Fruit fly (Drosophila melanogaster) whole organism, prepupa: Measurements from ENCODE around the gene plh.

Source experiments
- Blimp-1 ChIP-seq: fragments of 200-800 bp; sonication (Bioruptor generic); optimal IDR thresholded peaks from 3 replicates; lab custom pipeline; 2017; ENCODE audit warnings: missing biosample characterization, missing genetic modification characterization, mild to moderate bottlenecking, moderate library complexity, missing genetic modification reagents
- CG11294 ChIP-seq: fragments of 200-800 bp; sonication (Bioruptor generic); IDR thresholded peaks from 2 replicates; pipeline ENCODE4 v1.3.6; 2022; ENCODE audit warnings: missing biosample characterization, missing genetic modification characterization
- CG11762 ChIP-seq: fragments of 200-800 bp; sonication (Bioruptor generic); optimal IDR thresholded peaks from 3 replicates; lab custom pipeline; 2016; ENCODE audit warnings: missing biosample characterization, missing genetic modification characterization; ENCODE audit not compliant: insufficient read depth
- CG11902 ChIP-seq: fragments of 200-800 bp; sonication (Bioruptor generic); optimal IDR thresholded peaks from 3 replicates; lab custom pipeline; 2016; ENCODE audit warnings: missing biosample characterization, missing genetic modification characterization
- CG15336 ChIP-seq: fragments of 200-800 bp; sonication (Bioruptor generic); IDR thresholded peaks from 2 replicates; pipeline ENCODE4 v1.3.6; 2022; ENCODE audit warnings: missing biosample characterization, missing genetic modification characterization
- CG1621 ChIP-seq: fragments of 200-800 bp; sonication (Bioruptor generic); optimal IDR thresholded peaks from 3 replicates; lab custom pipeline; 2018; ENCODE audit warnings: missing biosample characterization, mild to moderate bottlenecking, missing genetic modification characterization
- CG16779 ChIP-seq: fragments of 200-800 bp; sonication (Bioruptor generic); optimal IDR thresholded peaks from 3 replicates; lab custom pipeline; 2017; ENCODE audit warnings: missing biosample characterization, mild to moderate bottlenecking, missing genetic modification characterization
- CG3032 ChIP-seq: fragments of 200-800 bp; optimal IDR thresholded peaks from 2 replicates; lab custom pipeline; 2019; ENCODE audit warnings: missing biosample characterization, mild to moderate bottlenecking, missing genetic modification characterization, moderate library complexity
- CG31627 ChIP-seq: fragments of 200-800 bp; sonication (Bioruptor generic); optimal IDR thresholded peaks from 3 replicates; lab custom pipeline; 2016; ENCODE audit warnings: missing biosample characterization, missing genetic modification characterization
- CG32006 ChIP-seq: fragments of 200-800 bp; sonication (Bioruptor generic); optimal IDR thresholded peaks from 3 replicates; lab custom pipeline; 2017; ENCODE audit warnings: missing biosample characterization, mild to moderate bottlenecking, missing genetic modification characterization
- CG4318 ChIP-seq: fragments of 200-800 bp; sonication (Bioruptor generic); optimal IDR thresholded peaks from 3 replicates; lab custom pipeline; 2017; ENCODE audit warnings: missing biosample characterization, mild to moderate bottlenecking, missing genetic modification characterization
- CG6163 ChIP-seq: fragments of 200-800 bp; sonication (Bioruptor generic); IDR thresholded peaks from 3 replicates; pipeline ENCODE4 v1.3.6; 2022; ENCODE audit warnings: missing biosample characterization, missing genetic modification characterization
- CG6276 ChIP-seq: fragments of 200-800 bp; sonication (Bioruptor generic); optimal IDR thresholded peaks from 2 replicates; lab custom pipeline; 2017; ENCODE audit warnings: missing biosample characterization, mild to moderate bottlenecking, missing genetic modification characterization
- CG6792 ChIP-seq: fragments of 200-800 bp; sonication (Bioruptor generic); optimal IDR thresholded peaks from 3 replicates; lab custom pipeline; 2016; ENCODE audit warnings: missing biosample characterization, missing genetic modification characterization
- CG6808 ChIP-seq: fragments of 200-800 bp; sonication (Bioruptor generic); optimal IDR thresholded peaks from 3 replicates; lab custom pipeline; 2017; ENCODE audit warnings: missing biosample characterization, missing genetic modification characterization, mild to moderate bottlenecking, moderate library complexity, missing genetic modification reagents
- CG6854 ChIP-seq: fragments of 200-800 bp; sonication (Bioruptor generic); optimal IDR thresholded peaks from 2 replicates; lab custom pipeline; 2017; ENCODE audit warnings: missing biosample characterization, mild to moderate bottlenecking, missing genetic modification characterization
- CG8119 ChIP-seq: fragments of 200-800 bp; sonication (Bioruptor generic); IDR thresholded peaks from 3 replicates; pipeline ENCODE4 v1.3.6; 2022; ENCODE audit warnings: missing biosample characterization, missing genetic modification characterization
- CG8319 ChIP-seq: fragments of 200-800 bp; sonication (Bioruptor generic); optimal IDR thresholded peaks from 3 replicates; lab custom pipeline; 2016; ENCODE audit warnings: missing biosample characterization, missing genetic modification characterization
- CG8632 ChIP-seq: fragments of 200-800 bp; sonication (Bioruptor generic); optimal IDR thresholded peaks from 3 replicates; lab custom pipeline; 2016; ENCODE audit warnings: missing biosample characterization, missing genetic modification characterization
- CG9139 ChIP-seq: fragments of 200-800 bp; sonication (Bioruptor generic); optimal IDR thresholded peaks from 3 replicates; lab custom pipeline; 2017; ENCODE audit warnings: missing biosample characterization, mild to moderate bottlenecking, missing genetic modification characterization
- Eip75B ChIP-seq: fragments of 200-800 bp; sonication (Bioruptor generic); optimal IDR thresholded peaks from 3 replicates; lab custom pipeline; 2016; ENCODE audit warnings: missing biosample characterization, missing genetic modification characterization
- Eip93F ChIP-seq: fragments of 200-800 bp; sonication (Bioruptor generic); optimal IDR thresholded peaks from 2 replicates; lab custom pipeline; 2016; ENCODE audit warnings: missing biosample characterization, mild to moderate bottlenecking, missing genetic modification characterization
- Ets21C ChIP-seq: fragments of 200-800 bp; sonication (Bioruptor generic); optimal IDR thresholded peaks from 3 replicates; lab custom pipeline; 2016; ENCODE audit warnings: missing biosample characterization, missing genetic modification characterization
- Ets96B ChIP-seq: fragments of 200-800 bp; optimal IDR thresholded peaks from 2 replicates; lab custom pipeline; 2019; ENCODE audit warnings: missing biosample characterization, mild to moderate bottlenecking, missing genetic modification characterization, moderate library complexity
- Gug ChIP-seq: fragments of 200-800 bp; sonication (Bioruptor generic); IDR thresholded peaks from 2 replicates; pipeline ENCODE4 v1.3.6; 2022; ENCODE audit warnings: missing biosample characterization, missing genetic modification characterization
- Hr39 ChIP-seq: fragments of 200-800 bp; sonication (Bioruptor generic); optimal IDR thresholded peaks from 2 replicates; lab custom pipeline; 2016; ENCODE audit warnings: missing biosample characterization, missing genetic modification characterization
- Hr4 ChIP-seq: fragments of 200-800 bp; sonication (Bioruptor generic); optimal IDR thresholded peaks from 3 replicates; lab custom pipeline; 2016; ENCODE audit warnings: missing biosample characterization, missing genetic modification characterization
- Lpt ChIP-seq: fragments of 200-800 bp; sonication (Bioruptor generic); optimal IDR thresholded peaks from 3 replicates; lab custom pipeline; 2016; ENCODE audit warnings: missing biosample characterization, missing genetic modification characterization
- OdsH ChIP-seq: fragments of 200-800 bp; sonication (Bioruptor generic); optimal IDR thresholded peaks from 3 replicates; lab custom pipeline; 2016; ENCODE audit warnings: missing biosample characterization, missing genetic modification characterization
- Smox ChIP-seq: fragments of 200-800 bp; sonication (Bioruptor generic); optimal IDR thresholded peaks from 3 replicates; lab custom pipeline; 2016; ENCODE audit warnings: missing biosample characterization, missing genetic modification characterization
- Sox102F ChIP-seq: fragments of 200-800 bp; sonication (Bioruptor generic); optimal IDR thresholded peaks from 2 replicates; lab custom pipeline; 2016; ENCODE audit warnings: missing biosample characterization, mild to moderate bottlenecking, missing genetic modification characterization
- Sox15 ChIP-seq: fragments of 200-800 bp; sonication (Bioruptor generic); optimal IDR thresholded peaks from 3 replicates; lab custom pipeline; 2016; ENCODE audit warnings: missing biosample characterization, missing genetic modification characterization
- achi ChIP-seq: fragments of 200-800 bp; sonication (Bioruptor generic); optimal IDR thresholded peaks from 3 replicates; lab custom pipeline; 2016; ENCODE audit warnings: missing biosample characterization, missing genetic modification characterization
- acj6 ChIP-seq: fragments of 200-800 bp; sonication (Bioruptor generic); optimal IDR thresholded peaks from 3 replicates; lab custom pipeline; 2016; ENCODE audit warnings: missing biosample characterization, missing genetic modification characterization
- cyc ChIP-seq: fragments of 200-800 bp; sonication (Bioruptor generic); optimal IDR thresholded peaks from 3 replicates; lab custom pipeline; 2016; ENCODE audit warnings: missing biosample characterization, missing genetic modification characterization
- dsx ChIP-seq: fragments of 200-800 bp; optimal IDR thresholded peaks from 3 replicates; lab custom pipeline; 2019; ENCODE audit warnings: missing biosample characterization, mild to moderate bottlenecking, missing genetic modification characterization, moderate library complexity; ENCODE audit not compliant: poor library complexity, severe bottlenecking
- eg ChIP-seq: fragments of 200-800 bp; sonication (Bioruptor generic); IDR thresholded peaks from 3 replicates; pipeline ENCODE4 v1.3.6; 2022; ENCODE audit warnings: missing biosample characterization, missing genetic modification characterization
- esn ChIP-seq: fragments of 200-800 bp; sonication (Bioruptor generic); optimal IDR thresholded peaks from 2 replicates; lab custom pipeline; 2016; ENCODE audit warnings: missing biosample characterization, mild to moderate bottlenecking, missing genetic modification characterization, moderate library complexity
- fd59A ChIP-seq: fragments of 200-800 bp; sonication (Bioruptor generic); optimal IDR thresholded peaks from 2 replicates; lab custom pipeline; 2017; ENCODE audit warnings: missing biosample characterization, mild to moderate bottlenecking, missing genetic modification characterization, missing genetic modification reagents
- fd85E ChIP-seq: fragments of 200-800 bp; sonication (Bioruptor generic); optimal IDR thresholded peaks from 3 replicates; lab custom pipeline; 2016; ENCODE audit warnings: missing biosample characterization, missing genetic modification characterization
- fkh ChIP-seq: fragments of 200-800 bp; sonication (Bioruptor generic); optimal IDR thresholded peaks from 3 replicates; lab custom pipeline; 2017; ENCODE audit warnings: missing biosample characterization, mild to moderate bottlenecking, missing genetic modification characterization, moderate library complexity
- lz ChIP-seq: fragments of 200-800 bp; sonication (Bioruptor generic); optimal IDR thresholded peaks from 3 replicates; lab custom pipeline; 2016; ENCODE audit warnings: missing biosample characterization, missing genetic modification characterization
- net ChIP-seq: fragments of 200-800 bp; sonication (Bioruptor generic); optimal IDR thresholded peaks from 3 replicates; lab custom pipeline; 2016; ENCODE audit warnings: missing biosample characterization, missing genetic modification characterization
- pdm3 ChIP-seq: fragments of 200-800 bp; sonication (Bioruptor generic); optimal IDR thresholded peaks from 3 replicates; lab custom pipeline; 2016; ENCODE audit warnings: missing biosample characterization, missing genetic modification characterization
- salr ChIP-seq, 2 experiments: fragments of 200-800 bp; sonication (Bioruptor generic); optimal IDR thresholded peaks; 3 replicates each; lab custom pipeline; 2016 to 2018; ENCODE audit warnings: missing biosample characterization in 2 of 2, missing genetic modification characterization in 2 of 2, mild to moderate bottlenecking in 1 of 2
- spab ChIP-seq: fragments of 200-800 bp; sonication (Bioruptor generic); optimal IDR thresholded peaks from 2 replicates; lab custom pipeline; 2017; ENCODE audit warnings: missing biosample characterization, mild to moderate bottlenecking, missing genetic modification characterization, missing genetic modification reagents
- ss ChIP-seq, 2 experiments: fragments of 200-800 bp; sonication (Bioruptor generic); optimal IDR thresholded peaks; 2 replicates in 1 of 2; 3 replicates in 1 of 2; lab custom pipeline; 2017 to 2018; ENCODE audit warnings: mild to moderate bottlenecking in 2 of 2, missing biosample characterization in 2 of 2, missing genetic modification characterization in 2 of 2, moderate library complexity in 1 of 2
- svp ChIP-seq: fragments of 200-800 bp; sonication (Bioruptor generic); peaks from one replicate; lab custom pipeline; 2016; ENCODE audit warnings: missing biosample characterization, missing genetic modification characterization
- vri ChIP-seq: fragments of 200-800 bp; sonication (Bioruptor generic); optimal IDR thresholded peaks from 3 replicates; lab custom pipeline; 2016; ENCODE audit warnings: missing biosample characterization, mild to moderate bottlenecking, missing genetic modification characterization

The plh gene

DNA sequence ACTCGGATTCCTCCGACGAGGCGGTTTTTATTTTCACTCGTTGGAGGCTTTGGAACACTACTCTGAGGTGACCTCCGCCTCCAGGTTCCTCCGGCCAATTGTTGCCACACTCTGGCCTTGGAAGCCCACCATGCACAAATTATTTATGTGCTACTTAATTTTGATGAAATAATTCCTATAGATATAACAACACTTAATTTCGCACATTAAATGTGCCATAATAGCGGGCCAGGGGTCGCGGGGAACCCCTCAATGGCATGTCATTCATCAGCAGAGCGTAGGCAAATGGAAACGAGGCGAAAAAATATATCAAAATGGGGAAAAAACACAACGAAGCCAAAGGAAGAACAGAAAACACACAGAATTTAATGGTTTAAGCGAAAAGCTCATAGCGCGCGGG lies 43.9 kb upstream of the plh start:
- peak; percentile 24; the same call in 1 of the 3 replicates for TF ChIP-seq CG6163 (GFP tag; lab: Robert Waterston, UW)
- no peak for TF ChIP-seq fd59A (GFP tag; lab: Kevin White, UChicago)
- peak in 1 of 2 experiments; percentile 22 for TF ChIP-seq ss (GFP tag; optimal IDR thresholded peaks at IDR 0.05; lab: Kevin White, UChicago)

DNA sequence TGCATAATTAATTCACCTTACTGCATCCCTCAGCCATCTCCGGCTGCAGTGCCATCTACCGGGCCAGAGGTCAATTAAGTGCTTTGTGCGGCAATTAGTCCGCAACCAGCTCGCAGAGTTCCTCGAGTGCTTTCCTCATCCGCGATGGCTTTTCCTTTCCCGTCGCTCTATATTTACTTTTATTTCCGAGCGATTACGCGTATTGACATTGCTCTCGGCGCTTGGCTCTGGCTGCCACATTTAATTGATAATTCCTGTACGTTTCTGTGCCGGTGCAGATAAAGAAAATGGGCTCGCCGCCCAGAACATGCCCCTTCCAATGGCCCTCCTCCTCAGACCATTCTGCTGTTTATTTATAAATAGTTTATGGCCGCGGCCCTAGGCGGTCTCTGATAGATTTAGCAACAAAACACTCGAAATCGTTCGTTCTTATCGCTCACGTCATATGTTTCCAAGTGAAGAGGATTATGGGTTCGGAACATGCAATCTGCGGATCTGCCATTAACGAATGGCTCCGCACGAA lies 42.8 kb upstream of the plh start:
- TF ChIP-seq fd85E (GFP tag; lab: Kevin White, UChicago) (no peak), net (GFP tag; lab: Kevin White, UChicago) (peak; percentile 17), salr (GFP tag; optimal IDR thresholded peaks at IDR 0.05; lab: Kevin White, UChicago) (no peak), CG4318 (GFP tag; lab: Kevin White, UChicago) (no peak), Sox102F (no peak), dsx (GFP tag; lab: Kevin White, UChicago) (peak; percentile 33), spab (GFP tag; lab: Kevin White, UChicago) (peak; percentile 46), CG8632 (GFP tag; lab: Kevin White, UChicago) (peak; percentile 40), CG32006 (GFP tag; lab: Kevin White, UChicago) (peak; percentile 12), fd59A (GFP tag; lab: Kevin White, UChicago) (peak; percentile 9), CG3032 (tag; lab: Kevin White, UChicago) (peak; percentile 8), CG16779 (peak; percentile 29), CG11762 (GFP tag; lab: Kevin White, UChicago) (peak; percentile 20), CG9139 (GFP tag; lab: Kevin White, UChicago) (no peak), CG1621 (tag; lab: Kevin White, UChicago) (no peak), Blimp-1 (no peak), lz (GFP tag; lab: Kevin White, UChicago) (no peak), Hr4 (no peak), CG6854 (GFP tag; lab: Kevin White, UChicago) (no peak), ss (GFP tag; optimal IDR thresholded peaks at IDR 0.05; lab: Kevin White, UChicago) (peak; percentile 53 to 79), Lpt (GFP tag; lab: Kevin White, UChicago) (peak; percentile 4), Sox15 (GFP tag; lab: Kevin White, UChicago) (no peak), svp (GFP tag; lab: Kevin White, UChicago) (peak; percentile 84), CG8119 (GFP tag; lab: Robert Waterston, UW) (peak; percentile 39; the same call in 1 of the 3 replicates), Ets21C (GFP tag; lab: Kevin White, UChicago) (no peak), Ets96B (peak; percentile 21), fkh (GFP tag; lab: Kevin White, UChicago) (peak; percentile 96), acj6 (peak; percentile 36), CG6163 (GFP tag; lab: Robert Waterston, UW) (peak; percentile 56; the same call in 1 of the 3 replicates), CG11902 (GFP tag; lab: Kevin White, UChicago) (no peak), Hr39 (GFP tag; lab: Kevin White, UChicago) (no peak), CG11294 (GFP tag; lab: Robert Waterston, UW) (no peak), CG6276 (GFP tag; lab: Kevin White, UChicago) (no peak), Eip93F (GFP tag; lab: Kevin White, UChicago) (no peak), Gug (GFP tag; lab: Robert Waterston, UW) (no peak), CG6808 (GFP tag; lab: Kevin White, UChicago) (peak; percentile 30), CG6792 (GFP tag; lab: Kevin White, UChicago) (peak; percentile 46), esn (peak; percentile 0), cyc (GFP tag; lab: Kevin White, UChicago) (no peak), OdsH (GFP tag; lab: Kevin White, UChicago) (peak; percentile 26), CG15336 (no peak), CG8319 (GFP tag; lab: Kevin White, UChicago) (no peak), Eip75B (GFP tag; lab: Kevin White, UChicago) (peak; percentile 38), pdm3 (GFP tag; lab: Kevin White, UChicago) (peak; percentile 40), eg (GFP tag; lab: Robert Waterston, UW) (peak; percentile 59; the same call in 2 of the 3 replicates), vri (GFP tag; lab: Kevin White, UChicago) (peak; percentile 4), achi (peak; percentile 12), CG31627 (GFP tag; lab: Kevin White, UChicago) (no peak), Smox (GFP tag; lab: Kevin White, UChicago) (no peak)
